Worm (Caenorhabditis elegans) whole organism, late embryonic: ENCODE results near the gene lips-12.

Experiments
- C38D4.7 ChIP-seq: fragments of 200-800 bp; sonication (Bioruptor generic); optimal IDR thresholded peaks from 2 replicates; lab custom pipeline; 2018; ENCODE audit warnings: mild to moderate bottlenecking, missing genetic modification characterization, moderate library complexity, missing compliant biosample characterization
- F13H6.1 ChIP-seq: sonication (generic microtip); optimal IDR thresholded peaks from 2 replicates; lab custom pipeline; 2016; ENCODE audit warnings: missing genetic modification characterization, missing compliant biosample characterization
- K02D7.2 ChIP-seq: sonication (generic microtip); optimal IDR thresholded peaks from 2 replicates; lab custom pipeline; 2017; ENCODE audit warnings: mild to moderate bottlenecking, missing genetic modification characterization, missing compliant biosample characterization
- ama-1 ChIP-seq: fragments of 150-350 bp; optimal IDR thresholded peaks from 2 replicates; lab custom pipeline; 2014
- ceh-14 ChIP-seq: sonication (generic microtip); optimal IDR thresholded peaks from 2 replicates; lab custom pipeline; 2016; ENCODE audit warnings: missing genotype, missing genetic modification characterization, missing compliant biosample characterization
- ceh-30 ChIP-seq: fragments of 150-350 bp; optimal IDR thresholded peaks from 2 replicates; lab custom pipeline; 2014; ENCODE audit warnings: missing biosample characterization, missing genetic modification characterization
- ceh-31 ChIP-seq: sonication (generic microtip); optimal IDR thresholded peaks from 2 replicates; lab custom pipeline; 2016; ENCODE audit warnings: missing genetic modification characterization, missing compliant biosample characterization
- ceh-9 ChIP-seq: sonication (generic microtip); optimal IDR thresholded peaks from 2 replicates; lab custom pipeline; 2016; ENCODE audit warnings: mild to moderate bottlenecking, missing genetic modification characterization, inconsistent platforms, missing compliant biosample characterization
- dmd-4 ChIP-seq: sonication (generic microtip); optimal IDR thresholded peaks from 2 replicates; lab custom pipeline; 2016; ENCODE audit warnings: borderline replicate concordance, missing genetic modification characterization, missing compliant biosample characterization
- dve-1 ChIP-seq: sonication (generic microtip); optimal IDR thresholded peaks from 2 replicates; lab custom pipeline; 2017; ENCODE audit warnings: antibody characterized with exemption, mild to moderate bottlenecking, missing genetic modification characterization, missing compliant biosample characterization
- elt-2 ChIP-seq: sonication (generic microtip); optimal IDR thresholded peaks from 2 replicates; lab custom pipeline; 2016; ENCODE audit warnings: missing genetic modification reagents, missing genetic modification characterization, missing compliant biosample characterization
- fax-1 ChIP-seq: sonication (generic microtip); optimal IDR thresholded peaks from 2 replicates; lab custom pipeline; 2016; ENCODE audit warnings: missing genotype, missing genetic modification characterization, missing compliant biosample characterization
- fkh-10 ChIP-seq: fragments of 150-350 bp; optimal IDR thresholded peaks from 2 replicates; lab custom pipeline; 2014; ENCODE audit warnings: missing biosample characterization, missing genetic modification reagents, missing genetic modification characterization
- fkh-6 ChIP-seq: sonication (generic microtip); optimal IDR thresholded peaks from 2 replicates; lab custom pipeline; 2016; ENCODE audit warnings: missing genetic modification characterization, missing compliant biosample characterization
- hlh-6 ChIP-seq: sonication (generic microtip); optimal IDR thresholded peaks from 2 replicates; lab custom pipeline; 2016; ENCODE audit warnings: missing genotype, missing genetic modification characterization, missing compliant biosample characterization
- lim-6 ChIP-seq: sonication (generic microtip); optimal IDR thresholded peaks from 2 replicates; lab custom pipeline; 2016; ENCODE audit warnings: missing genetic modification characterization, missing compliant biosample characterization
- lin-11 ChIP-seq: fragments of 200-800 bp; sonication (Bioruptor generic); optimal IDR thresholded peaks from 2 replicates; lab custom pipeline; 2018; ENCODE audit warnings: mild to moderate bottlenecking, missing genetic modification characterization, missing compliant biosample characterization
- mec-3 ChIP-seq: sonication (generic microtip); optimal IDR thresholded peaks from 2 replicates; lab custom pipeline; 2016; ENCODE audit warnings: borderline replicate concordance, missing genetic modification characterization, missing compliant biosample characterization
- nfya-1 ChIP-seq: sonication (generic microtip); optimal IDR thresholded peaks from 2 replicates; lab custom pipeline; 2017; ENCODE audit warnings: missing genetic modification characterization, mild to moderate bottlenecking, missing compliant biosample characterization, antibody characterized with exemption, moderate library complexity
- npax-4 ChIP-seq: sonication (generic microtip); optimal IDR thresholded peaks from 2 replicates; lab custom pipeline; 2016; ENCODE audit warnings: missing genetic modification characterization, missing compliant biosample characterization
- pax-1 ChIP-seq: fragments of 150-350 bp; optimal IDR thresholded peaks from 2 replicates; lab custom pipeline; 2014; ENCODE audit warnings: missing biosample characterization, missing genetic modification characterization
- pha-2 ChIP-seq: sonication (generic microtip); optimal IDR thresholded peaks from 2 replicates; lab custom pipeline; 2017; ENCODE audit warnings: mild to moderate bottlenecking, missing genetic modification characterization, missing compliant biosample characterization
- pha-4 ChIP-seq: fragments of 150-350 bp; optimal IDR thresholded peaks from 2 replicates; lab custom pipeline; 2018; ENCODE audit warnings: missing biosample characterization, missing genetic modification reagents, missing genetic modification characterization
- pqm-1 ChIP-seq: sonication (generic microtip); optimal IDR thresholded peaks from 2 replicates; lab custom pipeline; 2016; ENCODE audit warnings: missing genetic modification characterization, missing compliant biosample characterization
- pros-1 ChIP-seq: fragments of 150-350 bp; optimal IDR thresholded peaks from 2 replicates; lab custom pipeline; 2014; ENCODE audit warnings: missing biosample characterization, missing genetic modification reagents, missing genetic modification characterization
- rnt-1 ChIP-seq: sonication (generic microtip); optimal IDR thresholded peaks from 2 replicates; lab custom pipeline; 2016; ENCODE audit warnings: missing genetic modification characterization, missing compliant biosample characterization
- sox-2 ChIP-seq: fragments of 200-800 bp; sonication (Bioruptor generic); IDR thresholded peaks from 2 replicates; pipeline ENCODE4 v1.3.6; 2022; ENCODE audit warnings: missing genetic modification reagents, missing genetic modification characterization, missing compliant biosample characterization
- syd-9 ChIP-seq: sonication (generic microtip); optimal IDR thresholded peaks from 2 replicates; lab custom pipeline; 2016; ENCODE audit warnings: mild to moderate bottlenecking, missing genetic modification characterization, moderate library complexity, missing compliant biosample characterization
- tbx-2 ChIP-seq: sonication (generic microtip); optimal IDR thresholded peaks from 2 replicates; lab custom pipeline; 2016; ENCODE audit warnings: missing genetic modification characterization, missing compliant biosample characterization
- unc-3 ChIP-seq, 2 experiments: fragments of 200-800 bp in 1 of 2; sonication (Bioruptor generic) in 1 of 2; sonication (generic microtip) in 1 of 2; conservative IDR thresholded peaks in 1 of 2; optimal IDR thresholded peaks in 1 of 2; 2 replicates each; pipeline versions ENCODE4 v1.3.6 to Lab custom; 2016 to 2022; ENCODE audit warnings: missing compliant biosample characterization in 2 of 2, missing genetic modification characterization in 2 of 2, missing genetic modification reagents in 1 of 2
- unc-42 ChIP-seq: sonication (generic microtip); optimal IDR thresholded peaks from 2 replicates; lab custom pipeline; 2016; ENCODE audit warnings: missing genotype, missing genetic modification characterization, missing compliant biosample characterization
- unc-55 ChIP-seq: sonication (generic microtip); optimal IDR thresholded peaks from 2 replicates; lab custom pipeline; 2017; ENCODE audit warnings: missing biosample characterization, missing genetic modification reagents, missing genetic modification characterization
- unc-86 ChIP-seq: sonication (generic microtip); optimal IDR thresholded peaks from 2 replicates; lab custom pipeline; 2016; ENCODE audit warnings: missing genetic modification characterization, missing compliant biosample characterization
- ztf-16 ChIP-seq: sonication (generic microtip); optimal IDR thresholded peaks from 2 replicates; lab custom pipeline; 2017; ENCODE audit warnings: missing genetic modification characterization, missing compliant biosample characterization

The lips-12 gene

ce11 chrII:1105291-1105690 lies 8.7 kb downstream of the lips-12 start:
- no peak for TF ChIP-seq pha-2 (tag; lab: Kevin White, UChicago)
- no peak for TF ChIP-seq ceh-9 (tag; lab: Kevin White, UChicago)
- TF ChIP-seq K02D7.2 (tag; lab: Kevin White, UChicago), result no peak
- no peak for TF ChIP-seq unc-86 (tag; lab: Kevin White, UChicago)
- peak; percentile 38 for TF ChIP-seq hlh-6 (tag; lab: Kevin White, UChicago)
- no peak for TF ChIP-seq ceh-30 (tag; lab: Kevin White, UChicago)
- TF ChIP-seq pros-1 (tag; lab: Kevin White, UChicago), result no peak
- TF ChIP-seq fkh-6, result no peak
- TF ChIP-seq npax-4 (tag; lab: Kevin White, UChicago), result no peak
- peak; percentile 38 for TF ChIP-seq syd-9 (tag; lab: Kevin White, UChicago)

ce11 chrII:1104409-1104808 lies 9.6 kb downstream of the lips-12 start, which contains the start of gene T13B5.9:
TSS of gene T13B5.9 (minus strand) at chrII:1104509.
- TF ChIP-seq pha-4 (tag; lab: Kevin White, UChicago), result no peak
- TF ChIP-seq unc-55, result no peak
- TF ChIP-seq ztf-16 (tag; lab: Kevin White, UChicago), result no peak
- no peak for TF ChIP-seq C38D4.7 (GFP tag; lab: Kevin White, UChicago)
- no peak for TF ChIP-seq pqm-1 (tag; lab: Kevin White, UChicago)
- TF ChIP-seq tbx-2 (tag; lab: Kevin White, UChicago), result no peak
- TF ChIP-seq ceh-9 (tag; lab: Kevin White, UChicago), result no peak
- no peak for TF ChIP-seq rnt-1 (tag; lab: Kevin White, UChicago)
- no peak for TF ChIP-seq ceh-31 (tag; lab: Kevin White, UChicago)
- TF ChIP-seq unc-42, result no peak
- no peak for TF ChIP-seq syd-9 (tag; lab: Kevin White, UChicago)
- TF ChIP-seq ama-1 (lab: Kevin White, UChicago), result no peak
- TF ChIP-seq dmd-4, result no peak

- TF ChIP-seq lim-6 (tag; lab: Kevin White, UChicago) (no peak), pqm-1 (tag; lab: Kevin White, UChicago) (peak; percentile 54), fax-1 (tag; lab: Kevin White, UChicago) (no peak), elt-2 (tag; lab: Kevin White, UChicago) (peak; percentile 99), dve-1 (tag; lab: Kevin White, UChicago) (no peak), dmd-4 (no peak), sox-2 (no peak), ceh-9 (tag; lab: Kevin White, UChicago) (no peak), unc-3 (GFP tag; conservative IDR thresholded peaks at IDR 0.05; lab: Robert Waterston, UW) (no peak), unc-3 (tag; optimal IDR thresholded peaks at IDR 0.05; lab: Kevin White, UChicago) (no peak), ztf-16 (tag; lab: Kevin White, UChicago) (no peak)
Observed at ce11 chrII:1103484-1104100, 10.4 kb downstream of the lips-12 start.

- TF ChIP-seq fkh-10 (no peak), nfya-1 (tag; lab: Kevin White, UChicago) (no peak), ceh-14 (no peak)
Observed at ce11 chrII:1102209-1102608, 11.8 kb downstream of the lips-12 start.

- TF ChIP-seq K02D7.2 (tag; lab: Kevin White, UChicago) (no peak), dve-1 (tag; lab: Kevin White, UChicago) (no peak), sox-2 (no peak), npax-4 (tag; lab: Kevin White, UChicago) (no peak), lin-11 (no peak), ceh-9 (tag; lab: Kevin White, UChicago) (no peak), ceh-30 (tag; lab: Kevin White, UChicago) (no peak), F13H6.1 (tag; lab: Kevin White, UChicago) (no peak), mec-3 (no peak), pax-1 (tag; lab: Kevin White, UChicago) (no peak)
Observed at ce11 chrII:1101413-1101812, 12.6 kb downstream of the lips-12 start.
